Worm (Caenorhabditis elegans): ENCODE measurements around the gene prp-9.

Gene prp-9

DNA sequence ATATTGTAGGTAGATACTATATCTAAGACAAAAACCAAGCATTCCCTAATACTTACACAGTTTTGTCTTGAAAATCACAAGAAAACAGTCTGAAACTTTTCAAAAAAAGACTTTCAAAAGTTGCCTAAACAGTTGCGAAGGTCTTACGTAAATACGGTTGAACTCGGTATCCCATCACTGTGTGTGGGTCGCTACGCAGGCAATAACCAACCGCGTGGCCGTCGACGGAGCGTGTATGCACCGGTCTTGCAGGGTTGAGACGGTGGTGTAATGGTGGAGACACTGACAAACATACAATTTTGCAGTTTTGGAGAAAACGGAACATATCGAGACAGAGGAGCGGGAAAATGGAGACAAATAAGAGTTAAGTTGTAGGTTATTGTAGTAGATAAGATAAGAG lies 36.0 kb upstream of the prp-9 start, which contains the start of gene iff-2 (continued):
- TF ChIP-seq fkh-10 (GFP tag; optimal IDR thresholded peaks at IDR 0.05) (peak; percentile 59), fax-1 (tag; optimal IDR thresholded peaks at IDR 0.05) (no peak), ref-2 (tag; optimal IDR thresholded peaks at IDR 0.05) (peak; percentile 97), K02D7.2 (tag; optimal IDR thresholded peaks at IDR 0.05) (peak; percentile 14), ama-1 (optimal IDR thresholded peaks at IDR 0.05) (peak; percentile 51), fkh-6 (tag; optimal IDR thresholded peaks at IDR 0.05) (peak; percentile 68), ahr-1 (tag; optimal IDR thresholded peaks at IDR 0.05) (no peak), hlh-6 (tag; optimal IDR thresholded peaks at IDR 0.05) (peak; percentile 28), nfya-1 (tag; optimal IDR thresholded peaks at IDR 0.05) (peak; percentile 97), sdc-2 (tag; optimal IDR thresholded peaks at IDR 0.05) (peak; percentile 78), ceh-45 (GFP tag; IDR thresholded peaks at IDR 0.05) (peak; percentile 62; the same call in 1 of the 2 replicates), unc-3 (GFP tag; conservative IDR thresholded peaks at IDR 0.05) (peak; percentile 43; the same call in 1 of the 2 replicates), unc-3 (tag; optimal IDR thresholded peaks at IDR 0.05) (peak; percentile 48), ceh-14 (tag; optimal IDR thresholded peaks at IDR 0.05) (peak; percentile 83), ceh-9 (tag; optimal IDR thresholded peaks at IDR 0.05) (no peak), K09A11.1 (tag; optimal IDR thresholded peaks at IDR 0.05; ENCODE audit: insufficient read depth) (peak; percentile 80), zip-5 (tag; optimal IDR thresholded peaks at IDR 0.05) (no peak), lin-11 (tag; optimal IDR thresholded peaks at IDR 0.05) (peak; percentile 13), pax-1 (tag; optimal IDR thresholded peaks at IDR 0.05) (peak; percentile 83), eyg-1 (tag; optimal IDR thresholded peaks at IDR 0.05) (no peak), pha-4 (tag; optimal IDR thresholded peaks at IDR 0.05) (no peak), nhr-232 (tag; optimal IDR thresholded peaks at IDR 0.05) (no peak), ceh-30 (tag; optimal IDR thresholded peaks at IDR 0.05) (peak; percentile 39), pag-3 (tag; optimal IDR thresholded peaks at IDR 0.05; ENCODE audit: borderline replicate concordance) (no peak), T23F11.4 (GFP tag; optimal IDR thresholded peaks at IDR 0.05) (peak; percentile 69), ceh-22 (tag; optimal IDR thresholded peaks at IDR 0.05) (peak; percentile 67), ceh-19 (GFP tag; optimal IDR thresholded peaks at IDR 0.05) (peak; percentile 62), C38D4.7 (GFP tag; optimal IDR thresholded peaks at IDR 0.05) (peak; percentile 18), dve-1 (tag; optimal IDR thresholded peaks at IDR 0.05) (peak; percentile 98), syd-9 (tag; optimal IDR thresholded peaks at IDR 0.05) (peak; percentile 83), unc-86 (tag; optimal IDR thresholded peaks at IDR 0.05) (peak; percentile 76), pat-9 (tag; optimal IDR thresholded peaks at IDR 0.05) (peak; percentile 72), Y22D7AL.16 (tag; optimal IDR thresholded peaks at IDR 0.05) (no peak), tbx-7 (tag; optimal IDR thresholded peaks at IDR 0.05) (peak; percentile 48), hlh-13 (GFP tag; optimal IDR thresholded peaks at IDR 0.05) (no peak), hlh-30 (tag; optimal IDR thresholded peaks at IDR 0.05; ENCODE audit: insufficient read depth) (peak; percentile 100), ceh-18 (tag; optimal IDR thresholded peaks at IDR 0.05) (peak; percentile 99), ceh-34 (tag; optimal IDR thresholded peaks at IDR 0.05) (peak; percentile 96), hlh-8 (tag; optimal IDR thresholded peaks at IDR 0.05) (peak; percentile 50), ceh-2 (tag; optimal IDR thresholded peaks at IDR 0.05) (peak; percentile 76), sox-2 (GFP tag; IDR thresholded peaks at IDR 0.05) (peak; percentile 39; the same call in 1 of the 2 replicates), unc-42 (tag; optimal IDR thresholded peaks at IDR 0.05) (peak; percentile 93), F13H6.1 (tag; optimal IDR thresholded peaks at IDR 0.05) (peak; percentile 66), elt-2 (tag; optimal IDR thresholded peaks at IDR 0.05) (peak; percentile 91), ceh-31 (tag; optimal IDR thresholded peaks at IDR 0.05) (peak; percentile 95), nhr-11 (tag; optimal IDR thresholded peaks at IDR 0.05) (peak; percentile 62), madf-2 (tag; optimal IDR thresholded peaks at IDR 0.05) (peak; percentile 70), pqm-1 (tag; optimal IDR thresholded peaks at IDR 0.05) (peak; percentile 73), hlh-15 (tag; optimal IDR thresholded peaks at IDR 0.05) (no peak), ets-4 (tag; optimal IDR thresholded peaks at IDR 0.05) (peak; percentile 89)
